Fruit fly (Drosophila melanogaster) whole organism, embryonic: ENCODE measurements around the gene Hr78.

Experiments
- Atf6 ChIP-seq: fragments of 200-800 bp; sonication (Bioruptor generic); IDR thresholded peaks from 2 replicates; pipeline ENCODE4 v1.3.6; 2022; ENCODE audit warnings: missing biosample characterization, missing genetic modification characterization
- CG10274 ChIP-seq: fragments of 200-800 bp; sonication (Bioruptor generic); optimal IDR thresholded peaks from 3 replicates; lab custom pipeline; 2017; ENCODE audit warnings: missing biosample characterization, mild to moderate bottlenecking, missing genetic modification characterization
- CG10979 ChIP-seq: fragments of 200-800 bp; sonication (Bioruptor generic); optimal IDR thresholded peaks from 2 replicates; lab custom pipeline; 2018; ENCODE audit warnings: missing biosample characterization, mild to moderate bottlenecking, missing genetic modification characterization, moderate library complexity
- CG11093 ChIP-seq: fragments of 200-800 bp; sonication (Bioruptor generic); IDR thresholded peaks from 3 replicates; pipeline ENCODE4 v1.3.6; 2022; ENCODE audit warnings: missing biosample characterization, missing genetic modification characterization
- CG11398 ChIP-seq: fragments of 200-800 bp; sonication (Bioruptor generic); optimal IDR thresholded peaks from 2 replicates; lab custom pipeline; 2016; ENCODE audit warnings: missing biosample characterization, missing genetic modification characterization
- CG11695 ChIP-seq: fragments of 200-800 bp; sonication (Bioruptor generic); IDR thresholded peaks from 3 replicates; pipeline ENCODE4 v1.3.6; 2022; ENCODE audit warnings: missing biosample characterization, missing genetic modification characterization
- CG12071 ChIP-seq: fragments of 200-800 bp; sonication (Bioruptor generic); optimal IDR thresholded peaks from 3 replicates; lab custom pipeline; 2018; ENCODE audit warnings: missing biosample characterization, mild to moderate bottlenecking, missing genetic modification characterization
- CG12104 ChIP-seq: fragments of 200-800 bp; sonication (Bioruptor generic); optimal IDR thresholded peaks from 3 replicates; lab custom pipeline; 2016; ENCODE audit warnings: missing biosample characterization, missing genetic modification characterization
- CG12744 ChIP-seq: fragments of 200-800 bp; sonication (Bioruptor generic); optimal IDR thresholded peaks from 2 replicates; lab custom pipeline; 2016; ENCODE audit warnings: missing biosample characterization, missing genetic modification characterization
- CG14667 ChIP-seq: fragments of 200-800 bp; sonication (Bioruptor generic); IDR thresholded peaks from 2 replicates; pipeline ENCODE4 v1.3.6; 2022; ENCODE audit warnings: missing biosample characterization, missing genetic modification characterization
- CG15601 ChIP-seq: fragments of 200-800 bp; sonication (Bioruptor generic); optimal IDR thresholded peaks from 3 replicates; lab custom pipeline; 2019; ENCODE audit warnings: missing biosample characterization, mild to moderate bottlenecking, missing genetic modification characterization, moderate library complexity
- CG17359 ChIP-seq: fragments of 200-800 bp; sonication (Bioruptor generic); optimal IDR thresholded peaks from 3 replicates; lab custom pipeline; 2018; ENCODE audit warnings: missing biosample characterization, mild to moderate bottlenecking, missing genetic modification characterization, moderate library complexity
- CG18262 ChIP-seq: fragments of 200-800 bp; optimal IDR thresholded peaks from 3 replicates; lab custom pipeline; 2019; ENCODE audit warnings: missing biosample characterization, mild to moderate bottlenecking, missing genetic modification characterization, moderate library complexity
- CG2120 ChIP-seq: fragments of 200-800 bp; sonication (Bioruptor generic); optimal IDR thresholded peaks from 3 replicates; lab custom pipeline; 2016; ENCODE audit warnings: missing biosample characterization, missing genetic modification characterization
- CG4360 ChIP-seq: fragments of 200-800 bp; sonication (Bioruptor generic); IDR thresholded peaks from 2 replicates; pipeline ENCODE4 v1.3.6; 2022; ENCODE audit warnings: missing biosample characterization, missing genetic modification characterization
- CG4854 ChIP-seq: fragments of 200-800 bp; sonication (Bioruptor generic); optimal IDR thresholded peaks from 2 replicates; lab custom pipeline; 2016; ENCODE audit warnings: missing biosample characterization, missing genetic modification characterization, inconsistent platforms
- CG6765 ChIP-seq: fragments of 200-800 bp; sonication (Bioruptor generic); optimal IDR thresholded peaks from 3 replicates; lab custom pipeline; 2017; ENCODE audit warnings: missing biosample characterization, mild to moderate bottlenecking, missing genetic modification characterization
- CG6791 ChIP-seq: fragments of 200-800 bp; sonication (Bioruptor generic); IDR thresholded peaks from 3 replicates; pipeline ENCODE4 v1.3.6; 2022; ENCODE audit warnings: missing biosample characterization, missing genetic modification characterization; ENCODE audit not compliant: partially characterized antibody
- CG7839 ChIP-seq: fragments of 200-800 bp; sonication (Bioruptor generic); optimal IDR thresholded peaks from 3 replicates; lab custom pipeline; 2018; ENCODE audit warnings: missing biosample characterization, mild to moderate bottlenecking, missing genetic modification characterization, moderate library complexity
- CG8281 ChIP-seq: fragments of 200-800 bp; sonication (Bioruptor generic); optimal IDR thresholded peaks from 2 replicates; lab custom pipeline; 2018; ENCODE audit warnings: missing biosample characterization, mild to moderate bottlenecking, missing genetic modification characterization, moderate library complexity
- CoRest ChIP-seq: fragments of 200-800 bp; sonication (Bioruptor generic); optimal IDR thresholded peaks from 3 replicates; lab custom pipeline; 2018; ENCODE audit warnings: missing biosample characterization, mild to moderate bottlenecking, missing genetic modification characterization, moderate library complexity
- Dref ChIP-seq: fragments of 200-800 bp; sonication (Bioruptor generic); IDR thresholded peaks from 2 replicates; pipeline ENCODE4 v1.3.6; 2022; ENCODE audit warnings: missing biosample characterization, missing genetic modification characterization
- E2f2 ChIP-seq: fragments of 200-800 bp; sonication (Bioruptor generic); IDR thresholded peaks from 2 replicates; pipeline ENCODE4 v1.3.6; 2022; ENCODE audit warnings: missing biosample characterization, missing genetic modification characterization
- H2.0 ChIP-seq: fragments of 200-800 bp; sonication (Bioruptor generic); IDR thresholded peaks from 2 replicates; pipeline ENCODE4 v1.3.6; 2022; ENCODE audit warnings: missing biosample characterization, missing genetic modification characterization
- Hsf ChIP-seq: fragments of 200-800 bp; sonication (Bioruptor generic); optimal IDR thresholded peaks from 3 replicates; lab custom pipeline; 2016; ENCODE audit warnings: missing biosample characterization, missing genetic modification characterization
- MTF-1 ChIP-seq: fragments of 200-800 bp; sonication (Bioruptor generic); optimal IDR thresholded peaks from 2 replicates; lab custom pipeline; 2018; ENCODE audit warnings: missing biosample characterization, mild to moderate bottlenecking, missing genetic modification characterization, borderline replicate concordance
- NC2β ChIP-seq: fragments of 200-800 bp; sonication (Bioruptor generic); optimal IDR thresholded peaks from 2 replicates; lab custom pipeline; 2016; ENCODE audit warnings: missing biosample characterization, missing genetic modification characterization
- NK7.1 ChIP-seq: fragments of 200-800 bp; sonication (Bioruptor generic); optimal IDR thresholded peaks from 3 replicates; lab custom pipeline; 2016; ENCODE audit warnings: missing biosample characterization, missing genetic modification characterization
- Nf-YB ChIP-seq: fragments of 200-800 bp; sonication (Bioruptor generic); optimal IDR thresholded peaks from 3 replicates; lab custom pipeline; 2019; ENCODE audit warnings: missing biosample characterization, mild to moderate bottlenecking, missing genetic modification characterization, moderate library complexity
- abd-A ChIP-seq: fragments of 200-800 bp; sonication (Bioruptor generic); optimal IDR thresholded peaks from 3 replicates; lab custom pipeline; 2019; ENCODE audit warnings: missing biosample characterization, mild to moderate bottlenecking, missing genetic modification characterization, moderate library complexity
- amos ChIP-seq: fragments of 200-800 bp; sonication (Bioruptor generic); IDR thresholded peaks from 2 replicates; pipeline ENCODE4 v1.3.6; 2022; ENCODE audit warnings: missing biosample characterization, missing genetic modification characterization; ENCODE audit not compliant: partially characterized antibody
- ash1 ChIP-seq: fragments of 200-800 bp; sonication (Bioruptor generic); optimal IDR thresholded peaks from 2 replicates; lab custom pipeline; 2018; ENCODE audit warnings: missing biosample characterization, mild to moderate bottlenecking, missing genetic modification characterization
- ato ChIP-seq: fragments of 200-800 bp; sonication (Bioruptor generic); IDR thresholded peaks from 2 replicates; pipeline ENCODE4 v1.3.6; 2022; ENCODE audit warnings: missing biosample characterization, missing genetic modification characterization; ENCODE audit not compliant: partially characterized antibody
- az2 ChIP-seq: fragments of 200-800 bp; sonication (Bioruptor generic); optimal IDR thresholded peaks from 3 replicates; lab custom pipeline; 2016; ENCODE audit warnings: missing biosample characterization, missing genetic modification characterization
- bab2 ChIP-seq: fragments of 200-800 bp; sonication (Bioruptor generic); optimal IDR thresholded peaks from 2 replicates; lab custom pipeline; 2016; ENCODE audit warnings: missing biosample characterization, missing genetic modification characterization
- chn ChIP-seq: fragments of 200-800 bp; sonication (Bioruptor generic); optimal IDR thresholded peaks from 2 replicates; lab custom pipeline; 2016; ENCODE audit warnings: missing biosample characterization, missing genetic modification characterization
- crol ChIP-seq: fragments of 200-800 bp; sonication (Bioruptor generic); IDR thresholded peaks from 2 replicates; pipeline ENCODE4 v1.3.6; 2022; ENCODE audit warnings: missing biosample characterization, missing genetic modification characterization
- dysf ChIP-seq: fragments of 200-800 bp; sonication (Bioruptor generic); IDR thresholded peaks from 3 replicates; pipeline ENCODE4 v1.3.6; 2022; ENCODE audit warnings: missing biosample characterization, missing genetic modification characterization
- esg ChIP-seq: fragments of 200-800 bp; sonication (Bioruptor generic); conservative IDR thresholded peaks from 2 replicates; pipeline ENCODE4 v1.3.6; 2022; ENCODE audit warnings: missing biosample characterization, missing genetic modification characterization
- exex ChIP-seq: fragments of 200-800 bp; sonication (Bioruptor generic); optimal IDR thresholded peaks from 4 replicates; lab custom pipeline; 2018; ENCODE audit warnings: missing biosample characterization, mild to moderate bottlenecking, missing genetic modification characterization, moderate library complexity
- gce ChIP-seq: fragments of 200-800 bp; sonication (Bioruptor generic); IDR thresholded peaks from 3 replicates; pipeline ENCODE4 v1.3.6; 2022; ENCODE audit warnings: missing biosample characterization, missing genetic modification characterization
- gcm ChIP-seq: fragments of 200-800 bp; sonication (Bioruptor generic); optimal IDR thresholded peaks from 2 replicates; lab custom pipeline; 2019; ENCODE audit warnings: missing biosample characterization, mild to moderate bottlenecking, missing genetic modification characterization, moderate library complexity
- gfzf ChIP-seq: fragments of 200-800 bp; sonication (Bioruptor generic); optimal IDR thresholded peaks from 2 replicates; lab custom pipeline; 2016; ENCODE audit warnings: missing biosample characterization, mild to moderate bottlenecking, missing genetic modification characterization, moderate library complexity
- nerfin-1 ChIP-seq: fragments of 200-800 bp; sonication (Bioruptor generic); optimal IDR thresholded peaks from 3 replicates; lab custom pipeline; 2019; ENCODE audit warnings: missing biosample characterization, mild to moderate bottlenecking, missing genetic modification characterization, moderate library complexity
- otp ChIP-seq: fragments of 200-800 bp; sonication (Bioruptor generic); IDR thresholded peaks from 3 replicates; pipeline ENCODE4, ENCODE4 v1.3.6; 2022; ENCODE audit warnings: missing biosample characterization, missing genetic modification characterization
- prd ChIP-seq, 3 experiments: fragments of >200 bp in 2 of 3; fragments of 200-800 bp in 1 of 3; sonication (Bioruptor generic) in 1 of 3; optimal IDR thresholded peaks in 2 of 3; IDR thresholded peaks in 1 of 3; 2 replicates in 2 of 3; 3 replicates in 1 of 3; pipeline versions ENCODE4 v1.3.6 to Lab custom; 2017 to 2022; ENCODE audit warnings: missing biosample characterization in 1 of 3, missing genetic modification characterization in 1 of 3
- ranshi ChIP-seq: fragments of 200-800 bp; sonication (Bioruptor generic); IDR thresholded peaks from 2 replicates; pipeline ENCODE4 v1.3.6; 2022; ENCODE audit warnings: missing biosample characterization, missing genetic modification characterization
- sr ChIP-seq: fragments of 200-800 bp; sonication (Bioruptor generic); IDR thresholded peaks from 3 replicates; pipeline ENCODE4 v1.3.6; 2022; ENCODE audit warnings: missing biosample characterization, missing genetic modification characterization
- ttk ChIP-seq: fragments of 200-800 bp; sonication (Bioruptor generic); IDR thresholded peaks from 2 replicates; pipeline ENCODE4 v2.1.2; 2022; ENCODE audit warnings: missing biosample characterization, missing genetic modification characterization
- tx ChIP-seq: fragments of 200-800 bp; sonication (Bioruptor generic); optimal IDR thresholded peaks from 2 replicates; lab custom pipeline; 2016; ENCODE audit warnings: missing biosample characterization, missing genetic modification characterization

Gene Hr78

dm6 chr3L:21464240-21464639 is 33.1 kb downstream of the Hr78 start (continued):
- TF ChIP-seq abd-A (tag; lab: Kevin White, UChicago): no peak
- peak; percentile 73 for TF ChIP-seq CG7839
- no peak for TF ChIP-seq ato (GFP tag; lab: Robert Waterston, UW)
- no peak for TF ChIP-seq gfzf (GFP tag; lab: Kevin White, UChicago)
- no peak for TF ChIP-seq E2f2
- TF ChIP-seq CoRest: peak; percentile 76
- peak; percentile 28 for TF ChIP-seq CG10274
- peak; percentile 37; the same call in 1 of the 2 replicates for TF ChIP-seq H2.0 (GFP tag; lab: Robert Waterston, UW)
- peak; percentile 64 for TF ChIP-seq NK7.1
- peak; percentile 23 for TF ChIP-seq az2 (GFP tag; lab: Kevin White, UChicago)
- TF ChIP-seq CG12744 (GFP tag; lab: Kevin White, UChicago): peak; percentile 17
- TF ChIP-seq Dref (GFP tag; lab: Robert Waterston, UW): 0 out of 2 replicates have a peak, but pooled peaks have one; percentile 7
- TF ChIP-seq Nf-YB: peak; percentile 62
- TF ChIP-seq prd (optimal IDR thresholded peaks at IDR 0.05; lab: Kevin White, UChicago): no peak
- TF ChIP-seq prd (GFP tag; IDR thresholded peaks at IDR 0.05; lab: Robert Waterston, UW): peak; percentile 70
- peak; percentile 51; the same call in 2 of the 3 replicates for TF ChIP-seq CG11695 (GFP tag; lab: Robert Waterston, UW)
- no peak for TF ChIP-seq Atf6 (GFP tag; lab: Robert Waterston, UW)
- peak; percentile 43 for TF ChIP-seq CG8281 (tag; lab: Kevin White, UChicago)
- TF ChIP-seq ttk (GFP tag; lab: Robert Waterston, UW): no peak
- TF ChIP-seq sr (GFP tag; lab: Robert Waterston, UW): no peak
- no peak for TF ChIP-seq dysf (GFP tag; lab: Robert Waterston, UW)
- TF ChIP-seq CG11398 (GFP tag; lab: Kevin White, UChicago): peak; percentile 64
- TF ChIP-seq CG17359 (tag; lab: Kevin White, UChicago): peak; percentile 77
- peak; percentile 15 for TF ChIP-seq chn (GFP tag; lab: Kevin White, UChicago)
- TF ChIP-seq ranshi (GFP tag; lab: Robert Waterston, UW): peak; percentile 23; the same call in 1 of the 2 replicates
- no peak for TF ChIP-seq CG14667
- TF ChIP-seq tx (GFP tag; lab: Kevin White, UChicago): no peak
- peak; percentile 75 for TF ChIP-seq gcm (GFP tag; lab: Kevin White, UChicago)
- TF ChIP-seq CG4854 (GFP tag; lab: Kevin White, UChicago): peak; percentile 53
- TF ChIP-seq CG6791 (GFP tag; lab: Robert Waterston, UW): no peak
- peak; percentile 79 for TF ChIP-seq CG10979 (tag; lab: Kevin White, UChicago)
- TF ChIP-seq gce (GFP tag; lab: Robert Waterston, UW): peak; percentile 61; the same call in 2 of the 3 replicates
- peak; percentile 87 for TF ChIP-seq nerfin-1 (tag; lab: Kevin White, UChicago)
- peak; percentile 80 for TF ChIP-seq CG15601
- peak; percentile 68 for TF ChIP-seq CG12104
- TF ChIP-seq Hsf: peak; percentile 45
- peak; percentile 56 for TF ChIP-seq crol
- TF ChIP-seq bab2 (GFP tag; lab: Kevin White, UChicago): peak; percentile 80
- TF ChIP-seq CG18262: peak; percentile 88
- TF ChIP-seq CG11093: peak; percentile 61; the same call in 1 of the 3 replicates
- TF ChIP-seq CG6765: no peak
- TF ChIP-seq MTF-1 (GFP tag; lab: Kevin White, UChicago): peak; percentile 91
- peak; percentile 20 for TF ChIP-seq CG12071 (GFP tag; lab: Kevin White, UChicago)
- peak; percentile 69; the same call in 2 of the 3 replicates for TF ChIP-seq otp (GFP tag; lab: Robert Waterston, UW)
- TF ChIP-seq NC2β (GFP tag; lab: Kevin White, UChicago): peak; percentile 76
- no peak for TF ChIP-seq exex
- peak; percentile 71 for TF ChIP-seq CG4360 (GFP tag; lab: Robert Waterston, UW)
- no peak for TF ChIP-seq ash1 (GFP tag; lab: Kevin White, UChicago)
- no peak for TF ChIP-seq esg
- no peak for TF ChIP-seq amos
- no peak for TF ChIP-seq CG2120 (GFP tag; lab: Kevin White, UChicago)
